Worm (Caenorhabditis elegans): ENCODE data around the gene smcr-8.

smcr-8 gene

DNA sequence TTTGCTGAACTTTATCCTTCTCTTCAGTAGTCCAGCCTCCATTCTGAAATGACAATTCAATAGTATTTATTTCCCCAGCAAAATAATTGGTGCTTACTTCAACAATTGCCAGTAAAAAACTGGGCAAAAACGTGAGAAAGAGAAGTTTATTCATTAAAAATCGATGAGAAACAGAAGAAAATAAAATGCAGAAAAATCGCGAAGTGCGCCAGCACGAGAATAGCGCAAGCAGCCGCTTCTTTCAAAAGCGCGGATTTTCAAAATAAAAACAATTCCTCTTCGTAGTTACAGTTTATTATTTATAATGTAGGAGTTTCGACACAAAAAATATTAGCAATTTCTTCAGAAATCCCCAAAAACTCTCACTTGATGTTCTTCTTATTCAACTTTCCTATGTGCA is 36.3 kb upstream of the smcr-8 start, which contains the start of gene C27F2.9 (continued):
- peak; percentile 35 for TF ChIP-seq somi-1 (GFP tag; optimal IDR thresholded peaks at IDR 0.05)
- TF ChIP-seq him-1 (tag; optimal IDR thresholded peaks at IDR 0.05) = peak; percentile 70
- TF ChIP-seq hrde-1 (tag; optimal IDR thresholded peaks at IDR 0.05; ENCODE audit: borderline replicate concordance) = no peak
- peak; percentile 73 for TF ChIP-seq pbrm-1 (GFP tag; IDR thresholded peaks at IDR 0.05)
- TF ChIP-seq let-607 (tag; optimal IDR thresholded peaks at IDR 0.05) = peak in 1 of 2 experiments; percentile 22
- peak; percentile 97 for TF ChIP-seq dpl-1 (GFP tag; optimal IDR thresholded peaks at IDR 0.05)
- TF ChIP-seq rec-8 (tag; optimal IDR thresholded peaks at IDR 0.05) = no peak
- TF ChIP-seq cebp-2 (GFP tag; IDR thresholded peaks at IDR 0.05) = no peak
- peak; percentile 100 for TF ChIP-seq lin-54 (GFP tag; optimal IDR thresholded peaks at IDR 0.05)
- TF ChIP-seq ceh-79 (tag; optimal IDR thresholded peaks at IDR 0.05) = no peak
- peak; percentile 52 for TF ChIP-seq nhr-80 (tag; optimal IDR thresholded peaks at IDR 0.05)
- peak; percentile 24 for TF ChIP-seq F23B12.7 (tag; optimal IDR thresholded peaks at IDR 0.05; ENCODE audit: insufficient read depth)
- no peak for TF ChIP-seq hsf-1 (GFP tag; IDR thresholded peaks at IDR 0.05)
- TF ChIP-seq aptf-2 (GFP tag; conservative IDR thresholded peaks at IDR 0.05) = no peak
- TF ChIP-seq ceh-100 (GFP tag; IDR thresholded peaks at IDR 0.05) = peak; percentile 67; the same call in 1 of the 2 replicates
- TF ChIP-seq madf-3 (GFP tag; IDR thresholded peaks at IDR 0.05) = peak; percentile 86; the same call in 1 of the 2 replicates
- TF ChIP-seq dox-1 (GFP tag; IDR thresholded peaks at IDR 0.05) = no peak; the same call in 1 of the 2 replicates
- TF ChIP-seq nhr-90 (tag; optimal IDR thresholded peaks at IDR 0.05) = no peak
- no peak for TF ChIP-seq ama-1 (optimal IDR thresholded peaks at IDR 0.05)
- peak in 1 of 2 experiments; percentile 27 for TF ChIP-seq ama-1 (GFP tag; optimal IDR thresholded peaks at IDR 0.05)
- TF ChIP-seq hlh-26 (GFP tag; conservative IDR thresholded peaks at IDR 0.05) = no peak
- no peak for TF ChIP-seq Y53F4B.3 (GFP tag; IDR thresholded peaks at IDR 0.05)
- peak; percentile 90 for TF ChIP-seq mcd-1 (GFP tag; IDR thresholded peaks at IDR 0.05)
- 0 out of 2 replicates have a peak, but pooled peaks have one; percentile 34 for TF ChIP-seq C06A6.2 (GFP tag; conservative IDR thresholded peaks at IDR 0.05)
- TF ChIP-seq ZK185.1 (tag; optimal IDR thresholded peaks at IDR 0.05; ENCODE audit: poor library complexity, severe bottlenecking) = peak; percentile 55
- no peak for TF ChIP-seq die-1 (tag; optimal IDR thresholded peaks at IDR 0.05)
- TF ChIP-seq ztf-22 (GFP tag; optimal IDR thresholded peaks at IDR 0.05) = no peak
- TF ChIP-seq nhr-120 (GFP tag; IDR thresholded peaks at IDR 0.05) = no peak
- TF ChIP-seq ets-4 (GFP tag; optimal IDR thresholded peaks at IDR 0.05) = no peak
- no peak for TF ChIP-seq nhr-27 (tag; optimal IDR thresholded peaks at IDR 0.05)
- TF ChIP-seq xnd-1 (tag; optimal IDR thresholded peaks at IDR 0.05) = peak; percentile 67
- TF ChIP-seq tbp1 (GFP tag; optimal IDR thresholded peaks at IDR 0.05) = no peak
- TF ChIP-seq ceh-91 (GFP tag; IDR thresholded peaks at IDR 0.05) = peak; percentile 61; the same call in 1 of the 2 replicates
- TF ChIP-seq madf-10 (tag; optimal IDR thresholded peaks at IDR 0.05) = peak; percentile 35
- TF ChIP-seq tbx-9 (tag; optimal IDR thresholded peaks at IDR 0.05; ENCODE audit: borderline replicate concordance) = no peak
- no peak for TF ChIP-seq ccch-3 (GFP tag; optimal IDR thresholded peaks at IDR 0.05)

DNA sequence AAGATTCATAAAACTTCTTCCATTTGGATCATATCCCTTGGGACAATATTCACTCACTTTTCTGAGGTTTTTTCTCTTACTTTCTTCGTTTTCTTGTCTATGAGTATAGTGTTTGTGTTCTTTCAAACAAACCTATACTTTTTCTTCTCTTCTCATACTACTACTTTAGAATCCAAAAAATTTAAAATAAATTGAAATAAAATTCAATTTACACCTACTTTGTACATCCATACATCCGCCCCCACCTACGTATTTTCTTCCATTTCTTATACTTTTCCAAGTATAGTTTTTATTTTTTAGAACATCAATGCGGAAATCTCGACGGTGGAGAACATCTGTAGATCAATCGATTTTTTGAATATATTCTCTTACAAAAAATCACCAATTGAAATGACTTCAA is 33.9 kb upstream of the smcr-8 start, which contains the start of gene nca-2:
Gene nca-2 (plus strand): TSS at position 301 of the 400 bp plus-strand sequence.
- TF ChIP-seq D2030.7 (GFP tag; IDR thresholded peaks at IDR 0.05) (no peak), aptf-2 (GFP tag; conservative IDR thresholded peaks at IDR 0.05) (no peak), F57A8.1 (GFP tag; optimal IDR thresholded peaks at IDR 0.05) (no peak), F37B4.10 (GFP tag; IDR thresholded peaks at IDR 0.05) (no peak), lin-54 (GFP tag; optimal IDR thresholded peaks at IDR 0.05) (no peak), ekl-4 (GFP tag; IDR thresholded peaks at IDR 0.05) (no peak), ceh-100 (GFP tag; IDR thresholded peaks at IDR 0.05) (no peak), him-1 (tag; optimal IDR thresholded peaks at IDR 0.05) (no peak), pha-4 (tag; optimal IDR thresholded peaks at IDR 0.05) (no peak), T07F8.4 (tag; optimal IDR thresholded peaks at IDR 0.05) (no peak), egl-18 (GFP tag; IDR thresholded peaks at IDR 0.05) (no peak), F23B12.7 (tag; optimal IDR thresholded peaks at IDR 0.05; ENCODE audit: insufficient read depth) (no peak), F10E7.11 (tag; optimal IDR thresholded peaks at IDR 0.05) (no peak), mel-28 (tag; optimal IDR thresholded peaks at IDR 0.05; ENCODE audit: borderline replicate concordance) (no peak), B0035.1 (tag; optimal IDR thresholded peaks at IDR 0.05) (no peak), snpc-1.3 (tag; optimal IDR thresholded peaks at IDR 0.05; ENCODE audit: insufficient read depth) (no peak), madf-3 (GFP tag; IDR thresholded peaks at IDR 0.05) (no peak), K12H6.12 (tag; optimal IDR thresholded peaks at IDR 0.05) (no peak)

Data from whole organism, young adult.